Worm (Caenorhabditis elegans): ENCODE data around the gene spe-51.

ce11 chrIV:4657874-4658273, 34.7 kb upstream of the spe-51 start, which contains the start of gene col-111:
- TF ChIP-seq T22C8.4 (GFP tag; IDR thresholded peaks at IDR 0.05): no peak
- no peak for TF ChIP-seq med-1 (GFP tag; optimal IDR thresholded peaks at IDR 0.05; ENCODE audit: insufficient read depth)
